Fruit fly (Drosophila melanogaster): Measurements from ENCODE around the gene MTA1-like.
A peak's percentile ranks its signal among the peaks of the same experiment; 100 is the strongest.

The MTA1-like gene

dm6 chr3R:5686049-5686757 is 37.7 kb upstream of the MTA1-like start (continued):
- TF ChIP-seq HLH4C (GFP tag; IDR thresholded peaks at IDR 0.05; ENCODE audit: partially characterized antibody) = no peak
- TF ChIP-seq p53 (GFP tag; optimal IDR thresholded peaks at IDR 0.05) = no peak
- TF ChIP-seq CG13424 (tag; optimal IDR thresholded peaks at IDR 0.05) = peak; percentile 58
- no peak for TF ChIP-seq disco-r (GFP tag; optimal IDR thresholded peaks at IDR 0.05)
- TF ChIP-seq Nf-YC (tag; optimal IDR thresholded peaks at IDR 0.05) = peak; percentile 7
- no peak for TF ChIP-seq NK7.1 (GFP tag; optimal IDR thresholded peaks at IDR 0.05)
- TF ChIP-seq CG7786 (GFP tag; optimal IDR thresholded peaks at IDR 0.05) = peak; percentile 10
- peak; percentile 27 for TF ChIP-seq CG16815 (GFP tag; optimal IDR thresholded peaks at IDR 0.05)
- TF ChIP-seq tgo (GFP tag; IDR thresholded peaks at IDR 0.05) = peak; percentile 56; the same call in 2 of the 3 replicates
- TF ChIP-seq lola (GFP tag; optimal IDR thresholded peaks at IDR 0.05) = peak in 1 of 3 experiments; percentile 8
- TF ChIP-seq cad (GFP tag; optimal IDR thresholded peaks at IDR 0.05) = no peak
- no peak for TF ChIP-seq CG6765 (GFP tag; optimal IDR thresholded peaks at IDR 0.05)
- TF ChIP-seq trh (GFP tag; optimal IDR thresholded peaks at IDR 0.05) = no peak
- TF ChIP-seq CG8944 (GFP tag; optimal IDR thresholded peaks at IDR 0.05) = peak; percentile 34
- no peak for TF ChIP-seq h (optimal IDR thresholded peaks at IDR 0.05)
- TF ChIP-seq CG6689 (GFP tag; IDR thresholded peaks at IDR 0.05) = peak; percentile 60; the same call in 1 of the 2 replicates
- no peak for TF ChIP-seq MESR4 (GFP tag; optimal IDR thresholded peaks at IDR 0.05)
- TF ChIP-seq Myb (GFP tag; optimal IDR thresholded peaks at IDR 0.05) = no peak
- no peak for TF ChIP-seq sqz (GFP tag; optimal IDR thresholded peaks at IDR 0.05)
- no peak for TF ChIP-seq lov (optimal IDR thresholded peaks at IDR 0.05)
- TF ChIP-seq lov (GFP tag; IDR thresholded peaks at IDR 0.05) = no peak
- peak; percentile 49; the same call in 1 of the 2 replicates for TF ChIP-seq Rfx (GFP tag; IDR thresholded peaks at IDR 0.05)
- no peak for TF ChIP-seq mam (GFP tag; optimal IDR thresholded peaks at IDR 0.05)
- peak; percentile 31 for TF ChIP-seq CG4820 (GFP tag; optimal IDR thresholded peaks at IDR 0.05)
- no peak for TF ChIP-seq Rx (GFP tag; IDR thresholded peaks at IDR 0.05)
- TF ChIP-seq CG2202 (tag; optimal IDR thresholded peaks at IDR 0.05) = no peak
- TF ChIP-seq caup (GFP tag; optimal IDR thresholded peaks at IDR 0.05; ENCODE audit: severe bottlenecking) = peak; percentile 42
- TF ChIP-seq jumu (GFP tag; optimal IDR thresholded peaks at IDR 0.05) = peak; percentile 23
- TF ChIP-seq Eip74EF (GFP tag; optimal IDR thresholded peaks at IDR 0.05) = no peak
- TF ChIP-seq CG4424 (GFP tag; optimal IDR thresholded peaks at IDR 0.05) = peak; percentile 24
- no peak for TF ChIP-seq Lhr (GFP tag; optimal IDR thresholded peaks at IDR 0.05)
- no peak for TF ChIP-seq CG12155 (GFP tag; optimal IDR thresholded peaks at IDR 0.05)
- no peak for TF ChIP-seq jing (GFP tag; optimal IDR thresholded peaks at IDR 0.05)
- no peak for TF ChIP-seq nau (GFP tag; optimal IDR thresholded peaks at IDR 0.05)
- no peak for TF ChIP-seq chm (GFP tag; IDR thresholded peaks at IDR 0.05)
- TF ChIP-seq CG32767 (GFP tag; IDR thresholded peaks at IDR 0.05) = no peak
- TF ChIP-seq org-1 (GFP tag; optimal IDR thresholded peaks at IDR 0.05) = no peak
- TF ChIP-seq fd102C (GFP tag; optimal IDR thresholded peaks at IDR 0.05) = no peak
- TF ChIP-seq row (GFP tag; IDR thresholded peaks at IDR 0.05) = peak; percentile 80
- TF ChIP-seq CG10979 (tag; optimal IDR thresholded peaks at IDR 0.05) = peak; percentile 38
- TF ChIP-seq Max (GFP tag; optimal IDR thresholded peaks at IDR 0.05) = no peak
- peak; percentile 7 for TF ChIP-seq D (optimal IDR thresholded peaks at IDR 0.05)
- peak; percentile 33 for TF ChIP-seq D (GFP tag; optimal IDR thresholded peaks at IDR 0.05)
- TF ChIP-seq chif (GFP tag; optimal IDR thresholded peaks at IDR 0.05) = peak in 1 of 2 experiments; percentile 22
- no peak for TF ChIP-seq Elba2 (GFP tag; optimal IDR thresholded peaks at IDR 0.05)
- peak; percentile 44 for TF ChIP-seq Mes4 (GFP tag; optimal IDR thresholded peaks at IDR 0.05)
- TF ChIP-seq knrl (GFP tag; IDR thresholded peaks at IDR 0.05; ENCODE audit: partially characterized antibody) = no peak
- TF ChIP-seq Dp (GFP tag; optimal IDR thresholded peaks at IDR 0.05) = no peak
- TF ChIP-seq corto (GFP tag; optimal IDR thresholded peaks at IDR 0.05) = no peak
- peak; percentile 42; the same call in 1 of the 2 replicates for TF ChIP-seq CG16779 (GFP tag; IDR thresholded peaks at IDR 0.05)
